Fruit fly (Drosophila melanogaster) whole organism, embryonic: ENCODE data around the gene Slh.

Experiments used
- Abd-B ChIP-seq: fragments of 200-800 bp; sonication (Bioruptor generic); optimal IDR thresholded peaks from 2 replicates; lab custom pipeline; 2018; ENCODE audit warnings: missing biosample characterization, mild to moderate bottlenecking, missing genetic modification characterization, moderate library complexity
- Ada2b ChIP-seq: fragments of 200-800 bp; sonication (Bioruptor generic); IDR thresholded peaks from 2 replicates; pipeline ENCODE4 v1.3.6; 2022; ENCODE audit warnings: missing biosample characterization, missing genetic modification characterization
- Awh ChIP-seq: fragments of 200-800 bp; sonication (Bioruptor generic); IDR thresholded peaks from 2 replicates; pipeline ENCODE4, ENCODE4 v1.3.6; 2022; ENCODE audit warnings: missing biosample characterization, missing genetic modification characterization
- Bgb ChIP-seq: fragments of 200-800 bp; sonication (Bioruptor generic); IDR thresholded peaks from 2 replicates; pipeline ENCODE4 v1.3.6; 2022; ENCODE audit warnings: missing biosample characterization, missing genetic modification characterization; ENCODE audit not compliant: partially characterized antibody
- Bteb2 ChIP-seq: fragments of 200-800 bp; sonication (Bioruptor generic); optimal IDR thresholded peaks from 2 replicates; lab custom pipeline; 2016; ENCODE audit warnings: missing biosample characterization, missing genetic modification characterization
- C15 ChIP-seq: fragments of 200-800 bp; sonication (Bioruptor generic); IDR thresholded peaks from 3 replicates; pipeline ENCODE4 v1.3.6; 2022; ENCODE audit warnings: missing biosample characterization, missing genetic modification characterization
- CG10431 ChIP-seq: fragments of 200-800 bp; sonication (Bioruptor generic); optimal IDR thresholded peaks from 3 replicates; lab custom pipeline; 2018; ENCODE audit warnings: missing biosample characterization, mild to moderate bottlenecking, missing genetic modification characterization
- CG12219 ChIP-seq: fragments of 200-800 bp; sonication (Bioruptor generic); optimal IDR thresholded peaks from 3 replicates; lab custom pipeline; 2018; ENCODE audit warnings: missing biosample characterization, mild to moderate bottlenecking, missing genetic modification characterization
- CG12391 ChIP-seq: fragments of 200-800 bp; sonication (Bioruptor generic); optimal IDR thresholded peaks from 3 replicates; lab custom pipeline; 2018; ENCODE audit warnings: missing biosample characterization, mild to moderate bottlenecking, missing genetic modification characterization, moderate library complexity
- CG12744 ChIP-seq: fragments of 200-800 bp; sonication (Bioruptor generic); optimal IDR thresholded peaks from 2 replicates; lab custom pipeline; 2016; ENCODE audit warnings: missing biosample characterization, missing genetic modification characterization
- CG12942 ChIP-seq: fragments of 200-800 bp; sonication (Bioruptor generic); optimal IDR thresholded peaks from 3 replicates; lab custom pipeline; 2016; ENCODE audit warnings: missing biosample characterization, missing genetic modification characterization
- CG13123 ChIP-seq: fragments of 200-800 bp; sonication (Bioruptor generic); optimal IDR thresholded peaks from 2 replicates; lab custom pipeline; 2016; ENCODE audit warnings: missing biosample characterization, missing genetic modification characterization
- CG14710 ChIP-seq: fragments of 200-800 bp; sonication (Bioruptor generic); optimal IDR thresholded peaks from 3 replicates; lab custom pipeline; 2019; ENCODE audit warnings: missing biosample characterization, mild to moderate bottlenecking, missing genetic modification characterization, moderate library complexity
- CG14860 ChIP-seq: fragments of 200-800 bp; sonication (Bioruptor generic); IDR thresholded peaks from 3 replicates; pipeline ENCODE4 v1.3.6; 2022; ENCODE audit warnings: missing biosample characterization, missing genetic modification characterization; ENCODE audit not compliant: partially characterized antibody
- CG15696 ChIP-seq: fragments of 200-800 bp; sonication (Bioruptor generic); optimal IDR thresholded peaks from 2 replicates; lab custom pipeline; 2019; ENCODE audit warnings: missing biosample characterization, mild to moderate bottlenecking, missing genetic modification characterization, moderate library complexity
- CG17385 ChIP-seq: fragments of 200-800 bp; sonication (Bioruptor generic); optimal IDR thresholded peaks from 3 replicates; lab custom pipeline; 2018; ENCODE audit warnings: missing biosample characterization, mild to moderate bottlenecking, missing genetic modification characterization
- CG42726 ChIP-seq: fragments of 200-800 bp; sonication (Bioruptor generic); IDR thresholded peaks from 2 replicates; pipeline ENCODE4 v1.3.6; 2022; ENCODE audit warnings: missing biosample characterization, missing genetic modification characterization; ENCODE audit not compliant: partially characterized antibody
- CG4360 ChIP-seq: fragments of 200-800 bp; sonication (Bioruptor generic); IDR thresholded peaks from 2 replicates; pipeline ENCODE4 v1.3.6; 2022; ENCODE audit warnings: missing biosample characterization, missing genetic modification characterization
- CG6813 ChIP-seq: fragments of 200-800 bp; sonication (Bioruptor generic); optimal IDR thresholded peaks from 2 replicates; lab custom pipeline; 2017; ENCODE audit warnings: missing biosample characterization, missing genetic modification characterization, mild to moderate bottlenecking, moderate library complexity, missing genetic modification reagents
- CG6854 ChIP-seq: fragments of 200-800 bp; sonication (Bioruptor generic); optimal IDR thresholded peaks from 3 replicates; lab custom pipeline; 2017; ENCODE audit warnings: missing biosample characterization, mild to moderate bottlenecking, missing genetic modification characterization
- CG7271 ChIP-seq: fragments of 200-800 bp; sonication (Bioruptor generic); optimal IDR thresholded peaks from 2 replicates; lab custom pipeline; 2018; ENCODE audit warnings: missing biosample characterization, mild to moderate bottlenecking, missing genetic modification characterization, moderate library complexity
- CG7357 ChIP-seq: fragments of 200-800 bp; sonication (Bioruptor generic); IDR thresholded peaks from 3 replicates; pipeline ENCODE4 v1.3.6; 2022; ENCODE audit warnings: missing biosample characterization, missing genetic modification characterization
- CG8388 ChIP-seq: fragments of 200-800 bp; sonication (Bioruptor generic); optimal IDR thresholded peaks from 2 replicates; lab custom pipeline; 2019; ENCODE audit warnings: missing biosample characterization, mild to moderate bottlenecking, missing genetic modification characterization, moderate library complexity
- D ChIP-seq, 2 experiments: fragments of 200-800 bp in 1 of 2; fragments of >200 bp in 1 of 2; sonication (Bioruptor generic) in 1 of 2; optimal IDR thresholded peaks; 2 replicates in 1 of 2; 3 replicates in 1 of 2; lab custom pipeline; 2017; ENCODE audit warnings: mild to moderate bottlenecking in 1 of 2, missing biosample characterization in 1 of 2, missing genetic modification characterization in 1 of 2, missing genetic modification reagents in 1 of 2
- D19B ChIP-seq: fragments of 200-800 bp; sonication (Bioruptor generic); optimal IDR thresholded peaks from 2 replicates; lab custom pipeline; 2017; ENCODE audit warnings: missing biosample characterization, mild to moderate bottlenecking, missing genetic modification characterization
- Hand ChIP-seq: fragments of 200-800 bp; sonication (Bioruptor generic); optimal IDR thresholded peaks from 2 replicates; lab custom pipeline; 2017; ENCODE audit warnings: mild to moderate bottlenecking, missing biosample characterization, missing genetic modification reagents, missing genetic modification characterization
- Max ChIP-seq: fragments of 200-800 bp; sonication (Bioruptor generic); optimal IDR thresholded peaks from 2 replicates; lab custom pipeline; 2016; ENCODE audit warnings: missing biosample characterization, mild to moderate bottlenecking, missing genetic modification characterization
- NFAT ChIP-seq: fragments of 200-800 bp; sonication (Bioruptor generic); IDR thresholded peaks from 2 replicates; pipeline ENCODE4 v1.3.6; 2022; ENCODE audit warnings: missing biosample characterization, missing genetic modification characterization
- Nf-YA ChIP-seq: fragments of 200-800 bp; sonication (Bioruptor generic); IDR thresholded peaks from 2 replicates; pipeline ENCODE4 v1.3.6; 2022; ENCODE audit warnings: missing biosample characterization, missing genetic modification characterization
- Oaz ChIP-seq: fragments of 200-800 bp; sonication (Bioruptor generic); IDR thresholded peaks from 2 replicates; pipeline ENCODE4 v1.3.6; 2022; ENCODE audit warnings: missing biosample characterization, missing genetic modification characterization
- Oli ChIP-seq: fragments of 200-800 bp; sonication (Bioruptor generic); optimal IDR thresholded peaks from 2 replicates; lab custom pipeline; 2018; ENCODE audit warnings: missing biosample characterization, mild to moderate bottlenecking, missing genetic modification characterization, moderate library complexity
- abd-A ChIP-seq: fragments of 200-800 bp; sonication (Bioruptor generic); optimal IDR thresholded peaks from 3 replicates; lab custom pipeline; 2019; ENCODE audit warnings: missing biosample characterization, mild to moderate bottlenecking, missing genetic modification characterization, moderate library complexity
- ap ChIP-seq: fragments of 200-800 bp; sonication (Bioruptor generic); IDR thresholded peaks from 2 replicates; pipeline ENCODE4 v1.3.6; 2022; ENCODE audit warnings: missing biosample characterization, missing genetic modification characterization
- cg ChIP-seq: fragments of 200-800 bp; sonication (Bioruptor generic); optimal IDR thresholded peaks from 3 replicates; lab custom pipeline; 2019; ENCODE audit warnings: missing biosample characterization, mild to moderate bottlenecking, missing genetic modification characterization, moderate library complexity
- chif ChIP-seq, 2 experiments: fragments of 200-800 bp; sonication (Bioruptor generic); optimal IDR thresholded peaks; 3 replicates each; lab custom pipeline; 2016; ENCODE audit warnings: missing biosample characterization in 2 of 2, missing genetic modification characterization in 2 of 2
- crc ChIP-seq: fragments of 200-800 bp; sonication (Bioruptor generic); optimal IDR thresholded peaks from 2 replicates; lab custom pipeline; 2016; ENCODE audit warnings: missing biosample characterization, missing genetic modification characterization
- eve ChIP-seq, 2 experiments: fragments of >200 bp; optimal IDR thresholded peaks; 2 replicates each; lab custom pipeline; 2017; ENCODE audit warnings: missing biosample characterization in 2 of 2, missing genetic modification characterization in 2 of 2
- exex ChIP-seq: fragments of 200-800 bp; sonication (Bioruptor generic); optimal IDR thresholded peaks from 4 replicates; lab custom pipeline; 2018; ENCODE audit warnings: missing biosample characterization, mild to moderate bottlenecking, missing genetic modification characterization, moderate library complexity
- fd102C ChIP-seq: fragments of 200-800 bp; sonication (Bioruptor generic); optimal IDR thresholded peaks from 2 replicates; lab custom pipeline; 2018; ENCODE audit warnings: missing biosample characterization, mild to moderate bottlenecking, missing genetic modification characterization, moderate library complexity
- gem ChIP-seq: fragments of 200-800 bp; sonication (Bioruptor generic); optimal IDR thresholded peaks from 2 replicates; lab custom pipeline; 2019; ENCODE audit warnings: missing biosample characterization, mild to moderate bottlenecking, missing genetic modification characterization, moderate library complexity
- lmd ChIP-seq: fragments of 200-800 bp; sonication (Bioruptor generic); IDR thresholded peaks from 2 replicates; pipeline ENCODE4 v1.3.6; 2022; ENCODE audit warnings: missing biosample characterization, missing genetic modification characterization
- lov ChIP-seq, 2 experiments: fragments of 200-800 bp in 1 of 2; fragments of >200 bp in 1 of 2; sonication (Bioruptor generic) in 1 of 2; IDR thresholded peaks in 1 of 2; optimal IDR thresholded peaks in 1 of 2; 2 replicates in 1 of 2; 3 replicates in 1 of 2; pipeline versions ENCODE4 v1.3.6 to Lab custom; 2017 to 2022; ENCODE audit warnings: missing biosample characterization in 1 of 2, missing genetic modification characterization in 1 of 2
- oc ChIP-seq: fragments of 200-800 bp; sonication (Bioruptor generic); optimal IDR thresholded peaks from 2 replicates; lab custom pipeline; 2018; ENCODE audit warnings: missing biosample characterization, mild to moderate bottlenecking, missing genetic modification characterization, moderate library complexity
- p53 ChIP-seq: fragments of 200-800 bp; sonication (Bioruptor generic); optimal IDR thresholded peaks from 2 replicates; lab custom pipeline; 2016; ENCODE audit warnings: missing biosample characterization, missing genetic modification characterization
- pb ChIP-seq: fragments of 200-800 bp; sonication (Bioruptor generic); optimal IDR thresholded peaks from 3 replicates; lab custom pipeline; 2016; ENCODE audit warnings: missing biosample characterization, missing genetic modification characterization
- toy ChIP-seq: fragments of 200-800 bp; sonication (Bioruptor generic); IDR thresholded peaks from 2 replicates; pipeline ENCODE4 v1.3.6; 2022; ENCODE audit warnings: missing biosample characterization, missing genetic modification characterization
- vvl ChIP-seq: fragments of 200-800 bp; sonication (Bioruptor generic); IDR thresholded peaks from 2 replicates; pipeline ENCODE4 v1.3.6; 2022; ENCODE audit warnings: missing biosample characterization, missing genetic modification characterization
- wor ChIP-seq: fragments of 200-800 bp; sonication (Bioruptor generic); IDR thresholded peaks from 2 replicates; pipeline ENCODE4 v1.3.6; 2022; ENCODE audit warnings: missing biosample characterization, missing genetic modification characterization
- zf30C ChIP-seq: fragments of 200-800 bp; sonication (Bioruptor generic); optimal IDR thresholded peaks from 3 replicates; lab custom pipeline; 2018; ENCODE audit warnings: missing biosample characterization, mild to moderate bottlenecking, missing genetic modification characterization

Slh gene

dm6 chr2L:2494515-2495098 lies 2.1 kb upstream of the Slh start (continued):
- TF ChIP-seq crc = no peak
- no peak for TF ChIP-seq CG8388 (GFP tag; lab: Kevin White, UChicago)
- no peak for TF ChIP-seq CG4360 (GFP tag; lab: Robert Waterston, UW)
- peak; percentile 42 for TF ChIP-seq CG15696 (tag; lab: Kevin White, UChicago)
- TF ChIP-seq CG17385 = no peak
- no peak for TF ChIP-seq CG12942
- TF ChIP-seq CG7271 (tag; lab: Kevin White, UChicago) = peak; percentile 40
- TF ChIP-seq vvl (GFP tag; lab: Robert Waterston, UW) = no peak
- TF ChIP-seq Abd-B = no peak
- TF ChIP-seq lov (optimal IDR thresholded peaks at IDR 0.05; lab: Kevin White, UChicago) = no peak
- no peak for TF ChIP-seq lov (GFP tag; IDR thresholded peaks at IDR 0.05; lab: Robert Waterston, UW)
- no peak for TF ChIP-seq CG42726 (GFP tag; lab: Robert Waterston, UW)
- no peak for TF ChIP-seq wor (GFP tag; lab: Robert Waterston, UW)
- no peak for TF ChIP-seq Oaz
- TF ChIP-seq Max (GFP tag; lab: Kevin White, UChicago) = peak; percentile 23
- no peak for TF ChIP-seq C15 (GFP tag; lab: Robert Waterston, UW)
- no peak for TF ChIP-seq Nf-YA (GFP tag; lab: Robert Waterston, UW)
- TF ChIP-seq eve (GFP tag; optimal IDR thresholded peaks at IDR 0.05; lab: Kevin White, UChicago) = no peak
- TF ChIP-seq oc (tag; lab: Kevin White, UChicago) = no peak
- no peak for TF ChIP-seq CG10431 (GFP tag; lab: Kevin White, UChicago)
- peak; percentile 69 for TF ChIP-seq D19B
- TF ChIP-seq Oli (tag; lab: Kevin White, UChicago) = peak; percentile 8
- TF ChIP-seq zf30C (GFP tag; lab: Kevin White, UChicago) = no peak
- no peak for TF ChIP-seq Bgb
- TF ChIP-seq CG12219 (GFP tag; lab: Kevin White, UChicago) = no peak
- no peak for TF ChIP-seq ap (GFP tag; lab: Robert Waterston, UW)
- TF ChIP-seq toy (GFP tag; lab: Robert Waterston, UW) = no peak
- no peak for TF ChIP-seq p53 (GFP tag; lab: Kevin White, UChicago)
- no peak for TF ChIP-seq Hand
- TF ChIP-seq exex (tag; lab: Kevin White, UChicago) = no peak
- no peak for TF ChIP-seq NFAT
- no peak for TF ChIP-seq CG6854 (GFP tag; lab: Kevin White, UChicago)
- TF ChIP-seq Ada2b = no peak
- no peak for TF ChIP-seq cg
- no peak for TF ChIP-seq pb (GFP tag; lab: Kevin White, UChicago)
- TF ChIP-seq abd-A (tag; lab: Kevin White, UChicago) = no peak
- peak; percentile 52 for TF ChIP-seq CG6813 (GFP tag; lab: Kevin White, UChicago)
- TF ChIP-seq D (optimal IDR thresholded peaks at IDR 0.05; lab: Kevin White, UChicago) = no peak
- TF ChIP-seq D (GFP tag; optimal IDR thresholded peaks at IDR 0.05; lab: Kevin White, UChicago) = peak; percentile 36
- peak; percentile 29 for TF ChIP-seq gem (tag; lab: Kevin White, UChicago)
- no peak for TF ChIP-seq lmd
- peak; percentile 11 for TF ChIP-seq CG14710 (tag; lab: Kevin White, UChicago)
- peak; percentile 20 for TF ChIP-seq CG13123
- no peak for TF ChIP-seq CG12391 (tag; lab: Kevin White, UChicago)
- TF ChIP-seq CG14860 (GFP tag; lab: Robert Waterston, UW) = no peak
- TF ChIP-seq chif (GFP tag; optimal IDR thresholded peaks at IDR 0.05; lab: Kevin White, UChicago) = no peak
- no peak for TF ChIP-seq CG12744
- TF ChIP-seq Bteb2 (GFP tag; lab: Kevin White, UChicago) = no peak
- TF ChIP-seq fd102C (GFP tag; lab: Kevin White, UChicago) = peak; percentile 70
- TF ChIP-seq CG7357 (GFP tag; lab: Robert Waterston, UW) = no peak
- TF ChIP-seq Awh = no peak
